Worm (Caenorhabditis elegans) whole organism, L3 larva: ENCODE data around the gene algn-9.
A peak's percentile ranks its signal among the peaks of the same experiment; 100 is the strongest.

Experiments
- aly-2 ChIP-seq: fragments of 150-350 bp; optimal IDR thresholded peaks from 2 replicates; lab custom pipeline; 2014; ENCODE audit warnings: missing biosample characterization, missing genetic modification characterization
- ama-1 ChIP-seq: fragments of 150-350 bp; optimal IDR thresholded peaks from 2 replicates; lab custom pipeline; 2018
- ceh-16 ChIP-seq: sonication (generic microtip); optimal IDR thresholded peaks from 2 replicates; lab custom pipeline; 2017; ENCODE audit warnings: missing biosample characterization, missing genetic modification characterization
- ceh-28 ChIP-seq: fragments of 150-350 bp; optimal IDR thresholded peaks from 2 replicates; lab custom pipeline; 2014; ENCODE audit warnings: missing biosample characterization, missing genetic modification reagents, missing genetic modification characterization
- ceh-9 ChIP-seq: sonication (generic microtip); optimal IDR thresholded peaks from 2 replicates; lab custom pipeline; 2018; ENCODE audit warnings: missing biosample characterization, missing genetic modification characterization
- egl-27 ChIP-seq: sonication (generic microtip); optimal IDR thresholded peaks from 4 replicates; lab custom pipeline; 2017; ENCODE audit warnings: missing biosample characterization, missing genetic modification reagents, missing genetic modification characterization
- elt-1 ChIP-seq: fragments of 150-350 bp; optimal IDR thresholded peaks from 2 replicates; lab custom pipeline; 2014; ENCODE audit warnings: missing biosample characterization, missing genetic modification characterization
- elt-3 ChIP-seq, 3 experiments: fragments of 150-350 bp in 1 of 3; sonication (generic microtip) in 2 of 3; optimal IDR thresholded peaks; 2 replicates in 2 of 3; 4 replicates in 1 of 3; lab custom pipeline; 2014 to 2017; ENCODE audit warnings: missing biosample characterization in 3 of 3, missing genetic modification characterization in 3 of 3
- eor-1 ChIP-seq, 2 experiments: fragments of 150-350 bp; optimal IDR thresholded peaks; 2 replicates each; lab custom pipeline; 2014 to 2018; ENCODE audit warnings: missing biosample characterization in 2 of 2, missing genetic modification characterization in 2 of 2
- fkh-10 ChIP-seq: sonication (generic microtip); optimal IDR thresholded peaks from 2 replicates; lab custom pipeline; 2017; ENCODE audit warnings: missing biosample characterization, missing genetic modification reagents, missing genetic modification characterization
- fos-1 ChIP-seq: fragments of 150-350 bp; optimal IDR thresholded peaks from 2 replicates; lab custom pipeline; 2014; ENCODE audit warnings: missing biosample characterization, missing genetic modification characterization
- jun-1 ChIP-seq: fragments of 150-350 bp; optimal IDR thresholded peaks from 2 replicates; lab custom pipeline; 2014; ENCODE audit warnings: missing biosample characterization, missing genetic modification reagents, missing genetic modification characterization
- lin-15B ChIP-seq: fragments of 150-350 bp; optimal IDR thresholded peaks from 2 replicates; lab custom pipeline; 2014; ENCODE audit warnings: missing biosample characterization, missing genetic modification characterization
- lin-39 ChIP-seq: fragments of 150-350 bp; optimal IDR thresholded peaks from 2 replicates; lab custom pipeline; 2018; ENCODE audit warnings: missing biosample characterization, missing genetic modification reagents, missing genetic modification characterization
- mdl-1 ChIP-seq: fragments of 150-350 bp; optimal IDR thresholded peaks from 2 replicates; lab custom pipeline; 2014; ENCODE audit warnings: missing biosample characterization, missing genetic modification characterization
- nfya-1 ChIP-seq: sonication (generic microtip); optimal IDR thresholded peaks from 2 replicates; lab custom pipeline; 2017; ENCODE audit warnings: missing genetic modification characterization, mild to moderate bottlenecking, missing compliant biosample characterization, antibody characterized with exemption, moderate library complexity; ENCODE audit not compliant: insufficient read depth
- nhr-12 ChIP-seq: fragments of 150-350 bp; optimal IDR thresholded peaks from 2 replicates; lab custom pipeline; 2014; ENCODE audit warnings: missing biosample characterization, missing genetic modification characterization
- nhr-237 ChIP-seq: fragments of 150-350 bp; optimal IDR thresholded peaks from 2 replicates; lab custom pipeline; 2014; ENCODE audit warnings: missing biosample characterization, missing genetic modification characterization
- nhr-25 ChIP-seq: sonication (generic microtip); optimal IDR thresholded peaks from 2 replicates; lab custom pipeline; 2017; ENCODE audit warnings: missing biosample characterization, missing genetic modification characterization
- nhr-28 ChIP-seq: fragments of 150-350 bp; optimal IDR thresholded peaks from 2 replicates; lab custom pipeline; 2014; ENCODE audit warnings: missing biosample characterization, missing genetic modification characterization
- nhr-43 ChIP-seq: sonication (generic microtip); optimal IDR thresholded peaks from 2 replicates; lab custom pipeline; 2016; ENCODE audit warnings: mild to moderate bottlenecking, missing genetic modification characterization, missing compliant biosample characterization; ENCODE audit not compliant: poor library complexity, severe bottlenecking
- nhr-67 ChIP-seq: fragments of 150-350 bp; optimal IDR thresholded peaks from 2 replicates; lab custom pipeline; 2014; ENCODE audit warnings: missing biosample characterization, missing genetic modification characterization
- nhr-76 ChIP-seq: fragments of 150-350 bp; sonication (generic microtip); optimal IDR thresholded peaks from 5 replicates; lab custom pipeline; 2014; ENCODE audit warnings: missing biosample characterization, missing genetic modification characterization
- nhr-77 ChIP-seq: fragments of 150-350 bp; optimal IDR thresholded peaks from 2 replicates; lab custom pipeline; 2014; ENCODE audit warnings: missing biosample characterization, missing genetic modification characterization
- pha-4 ChIP-seq: fragments of 150-350 bp; optimal IDR thresholded peaks from 2 replicates; lab custom pipeline; 2014; ENCODE audit warnings: missing biosample characterization, missing genetic modification reagents, missing genetic modification characterization
- pqm-1 ChIP-seq: fragments of 150-350 bp; optimal IDR thresholded peaks from 2 replicates; lab custom pipeline; 2017; ENCODE audit warnings: missing biosample characterization, missing genetic modification characterization, inconsistent platforms
- skn-1 ChIP-seq: fragments of 150-350 bp; optimal IDR thresholded peaks from 2 replicates; lab custom pipeline; 2014; ENCODE audit warnings: missing biosample characterization, missing genetic modification characterization
- snpc-4 ChIP-seq: fragments of 150-350 bp; optimal IDR thresholded peaks from 2 replicates; lab custom pipeline; 2014; ENCODE audit warnings: missing biosample characterization, missing genetic modification characterization
- tbx-2 ChIP-seq: sonication (generic microtip); optimal IDR thresholded peaks from 2 replicates; lab custom pipeline; 2016; ENCODE audit warnings: mild to moderate bottlenecking, missing genetic modification characterization, missing compliant biosample characterization
- unc-39 ChIP-seq: sonication (generic microtip); optimal IDR thresholded peaks from 4 replicates; lab custom pipeline; 2017; ENCODE audit warnings: missing biosample characterization, missing genetic modification characterization
- ztf-4 ChIP-seq: fragments of 150-350 bp; optimal IDR thresholded peaks from 2 replicates; lab custom pipeline; 2014; ENCODE audit warnings: missing biosample characterization, missing genetic modification characterization

algn-9 gene

DNA sequence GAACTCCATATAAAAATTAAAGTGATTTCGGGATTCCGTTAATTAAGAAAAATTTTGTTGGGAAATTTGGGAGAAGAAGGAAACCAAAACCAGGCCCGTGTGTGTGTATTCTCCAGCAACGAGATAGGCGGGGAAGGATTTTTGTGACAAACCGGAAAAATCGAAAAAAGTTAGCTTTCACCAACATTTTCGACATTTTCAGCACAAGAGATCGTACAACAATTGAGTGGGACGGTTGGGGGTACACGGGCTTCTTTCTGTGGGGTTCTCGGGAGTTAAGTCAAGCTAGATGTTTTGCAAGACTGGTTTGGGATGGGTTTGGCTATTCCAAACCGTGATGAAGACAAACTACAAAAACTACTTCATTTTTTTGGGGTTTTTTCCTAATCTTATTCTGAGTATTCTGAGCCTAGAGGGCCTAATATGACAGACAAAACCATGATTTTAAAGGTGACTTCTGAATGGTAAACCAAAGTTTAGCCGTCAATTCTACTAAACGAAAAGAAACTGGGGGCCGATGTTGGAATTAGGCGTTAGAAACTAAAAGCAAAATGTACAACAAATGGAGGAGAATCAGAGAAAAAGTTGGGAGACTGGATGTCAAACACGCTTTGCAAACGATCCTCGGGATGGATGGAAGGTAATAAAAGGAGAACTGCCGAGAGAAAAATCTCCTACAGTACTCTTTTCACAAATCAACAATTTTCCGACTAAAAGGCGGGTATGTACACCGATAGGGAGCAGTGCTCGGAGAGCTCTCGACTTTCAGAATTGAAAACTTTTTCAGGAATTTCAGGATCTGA is 41.3 kb upstream of the algn-9 start (continued):
- TF ChIP-seq fkh-10 (GFP tag; lab: Kevin White, UChicago) = no peak

DNA sequence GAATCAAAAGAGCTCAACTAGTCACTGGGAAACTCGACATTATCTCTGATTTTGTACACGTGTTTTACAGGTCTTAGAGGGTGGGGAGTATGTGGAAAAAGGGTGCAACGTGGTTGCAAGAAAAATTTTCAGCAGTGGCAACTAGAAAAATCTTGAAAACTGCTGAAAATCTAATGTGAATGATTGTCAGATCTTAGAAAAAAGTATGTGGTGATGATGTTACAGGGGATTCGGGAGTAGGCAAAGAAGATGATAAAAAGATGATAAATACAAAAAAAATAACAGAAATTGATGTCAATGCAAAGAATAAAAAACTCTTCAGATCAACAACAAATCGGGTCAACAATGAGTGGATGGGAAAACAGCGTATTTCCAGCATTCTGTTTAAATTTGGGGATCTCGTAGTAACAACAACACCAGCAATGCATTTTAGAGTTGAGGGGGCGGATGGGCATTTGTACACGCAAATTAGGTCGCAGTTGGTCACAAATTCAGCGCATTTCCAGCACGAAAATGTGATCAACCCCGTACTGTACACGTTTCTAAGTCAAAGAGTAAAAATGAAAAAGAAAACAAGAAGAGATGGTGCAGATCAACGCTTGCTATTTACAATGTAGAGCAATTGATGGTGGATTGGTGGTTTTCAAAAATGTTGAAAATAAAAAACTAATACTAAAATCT is 40.5 kb upstream of the algn-9 start:
- TF ChIP-seq ama-1 (peak; percentile 47), pha-4 (tag; lab: Kevin White, UChicago) (peak; percentile 27), lin-39 (tag; lab: Kevin White, UChicago) (no peak), nhr-237 (no peak), nhr-76 (no peak), unc-39 (tag; lab: Kevin White, UChicago) (no peak), nhr-67 (tag; lab: Kevin White, UChicago) (no peak), skn-1 (tag; lab: Kevin White, UChicago) (no peak), aly-2 (no peak), nhr-28 (tag; lab: Kevin White, UChicago) (no peak), ceh-16 (tag; lab: Kevin White, UChicago) (no peak), elt-1 (peak; percentile 7), elt-3 (tag; optimal IDR thresholded peaks at IDR 0.05; lab: Kevin White, UChicago) (peak in 1 of 3 experiments; percentile 11), jun-1 (peak; percentile 9), nhr-43 (tag; lab: Kevin White, UChicago) (no peak), nhr-25 (tag; lab: Kevin White, UChicago) (peak; percentile 8)

DNA sequence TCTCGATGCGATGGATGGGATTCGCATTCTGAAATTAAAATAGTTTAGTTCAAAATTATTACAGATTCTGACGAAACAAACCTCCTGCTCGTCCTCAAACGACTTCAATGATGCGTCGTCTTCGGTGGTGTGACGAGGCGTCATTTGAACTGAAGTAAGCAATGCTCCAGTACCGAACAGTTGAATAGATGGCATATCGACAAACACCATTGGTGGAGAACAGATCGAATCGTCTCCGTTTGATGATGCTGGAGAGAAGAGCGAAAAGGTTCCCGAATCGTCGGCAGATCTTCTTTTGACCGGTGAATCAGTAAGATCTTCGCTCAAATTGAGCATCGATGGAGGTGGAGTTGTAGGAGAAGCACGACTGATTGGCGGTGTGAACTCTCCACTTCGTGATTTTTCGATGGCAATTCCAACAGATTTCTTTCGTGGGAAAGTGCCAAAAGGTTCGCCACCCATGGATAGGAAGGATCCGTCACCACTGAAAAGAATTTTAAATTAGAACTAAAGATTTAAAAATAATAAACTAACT is 39.7 kb upstream of the algn-9 start:
- TF ChIP-seq ceh-9 (tag; lab: Kevin White, UChicago) (no peak), pqm-1 (no peak), aly-2 (no peak), fos-1 (tag; lab: Kevin White, UChicago) (no peak), ama-1 (peak; percentile 95), tbx-2 (peak; percentile 1), ztf-4 (peak; percentile 26), snpc-4 (tag; lab: Kevin White, UChicago) (no peak), nfya-1 (tag; lab: Kevin White, UChicago) (no peak)

DNA sequence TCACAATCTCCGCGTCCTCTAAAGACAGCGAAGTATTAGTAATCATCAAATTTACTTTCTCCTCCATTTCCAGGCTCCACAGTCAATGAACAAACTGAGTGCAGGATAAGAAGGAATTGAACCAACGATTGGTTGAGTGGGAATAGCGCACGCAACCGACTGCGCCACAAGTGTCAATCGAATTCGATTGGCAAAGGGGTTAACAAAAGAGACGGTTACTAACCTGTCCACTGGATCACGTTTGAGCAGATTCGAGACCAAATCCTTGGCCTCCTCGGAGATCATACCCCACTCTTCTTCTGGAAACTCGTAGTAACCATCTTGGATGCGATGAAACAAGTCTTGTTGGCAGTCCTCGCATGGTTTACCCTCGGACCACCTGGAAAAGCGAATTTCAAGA is 38.9 kb upstream of the algn-9 start:
- no peak for TF ChIP-seq nfya-1 (tag; lab: Kevin White, UChicago)
- no peak for TF ChIP-seq egl-27
- TF ChIP-seq ama-1 = peak; percentile 38
- TF ChIP-seq mdl-1 = no peak
- no peak for TF ChIP-seq nhr-67 (tag; lab: Kevin White, UChicago)
- no peak for TF ChIP-seq nhr-77 (tag; lab: Kevin White, UChicago)
- no peak for TF ChIP-seq elt-3 (tag; optimal IDR thresholded peaks at IDR 0.05; lab: Kevin White, UChicago)
- no peak for TF ChIP-seq nhr-28 (tag; lab: Kevin White, UChicago)
- TF ChIP-seq nhr-25 (tag; lab: Kevin White, UChicago) = peak; percentile 65
- TF ChIP-seq aly-2 = no peak
- peak; percentile 50 for TF ChIP-seq nhr-43 (tag; lab: Kevin White, UChicago)
- TF ChIP-seq pha-4 (tag; lab: Kevin White, UChicago) = no peak
- TF ChIP-seq skn-1 (tag; lab: Kevin White, UChicago) = no peak
- TF ChIP-seq, all 47 proteins: peak for 3

DNA sequence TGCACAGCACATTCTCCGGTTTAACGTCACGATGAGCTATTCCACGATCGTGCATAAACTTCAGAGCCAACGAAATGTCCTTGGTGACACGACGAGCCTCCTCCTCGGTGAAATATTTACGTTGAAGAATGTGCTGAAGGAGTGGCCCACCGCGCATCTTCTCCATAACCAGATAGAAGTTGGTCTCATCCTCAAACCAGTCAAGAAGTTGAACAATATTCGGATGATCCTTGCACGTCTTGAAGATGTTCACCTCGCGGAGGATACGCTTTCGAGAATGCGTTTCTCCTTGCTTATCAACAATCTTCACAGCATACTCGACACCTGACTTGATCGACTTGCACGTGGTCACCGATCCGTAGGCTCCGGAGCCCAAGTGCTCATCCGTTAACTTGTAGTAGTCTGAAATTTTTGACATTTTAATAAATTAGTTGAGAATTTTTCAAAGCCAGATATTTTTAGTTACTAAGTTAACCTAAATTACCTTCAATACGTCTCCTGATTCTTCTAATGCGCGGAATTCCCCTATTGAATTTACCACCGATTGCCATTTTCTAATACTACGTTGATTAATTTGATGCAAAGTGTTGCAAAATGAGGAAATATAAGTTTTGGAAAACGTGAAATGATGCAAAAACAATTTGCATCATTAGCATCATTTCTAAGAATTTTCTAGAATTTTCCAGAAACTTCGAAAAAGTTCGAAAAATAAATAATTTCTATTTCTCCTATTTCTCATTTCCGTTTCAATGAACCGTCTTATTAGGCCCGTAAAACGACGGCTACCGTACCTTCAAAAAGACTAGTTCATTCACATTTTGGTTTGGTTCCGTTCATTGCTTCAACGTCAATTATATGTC is 38.0 kb upstream of the algn-9 start:
- TF ChIP-seq nhr-43 (tag; lab: Kevin White, UChicago) = peak; percentile 37
- TF ChIP-seq nfya-1 (tag; lab: Kevin White, UChicago) = peak; percentile 16
- TF ChIP-seq ceh-28 (tag; lab: Kevin White, UChicago) = no peak
- TF ChIP-seq lin-15B (tag; lab: Kevin White, UChicago) = no peak
- TF ChIP-seq pha-4 (tag; lab: Kevin White, UChicago) = peak; percentile 3
- TF ChIP-seq fos-1 (tag; lab: Kevin White, UChicago) = no peak
- peak in 1 of 2 experiments; percentile 28 for TF ChIP-seq eor-1 (tag; optimal IDR thresholded peaks at IDR 0.05; lab: Kevin White, UChicago)
- TF ChIP-seq aly-2 = no peak
- TF ChIP-seq ama-1 = peak; percentile 70
- TF ChIP-seq nhr-12 (tag; lab: Kevin White, UChicago) = no peak
